Worm (Caenorhabditis elegans): ENCODE results near the gene memi-2.
A peak's percentile ranks its signal among the peaks of the same experiment; 100 is the strongest.

memi-2 gene

ce11 chrIV:13388779-13389178 lies 11.5 kb downstream of the memi-2 start:
- TF ChIP-seq somi-1 (GFP tag; optimal IDR thresholded peaks at IDR 0.05) (no peak), egrh-3 (GFP tag; IDR thresholded peaks at IDR 0.05) (no peak), ekl-4 (GFP tag; IDR thresholded peaks at IDR 0.05) (no peak), nhr-27 (tag; optimal IDR thresholded peaks at IDR 0.05) (no peak), attf-6 (GFP tag; IDR thresholded peaks at IDR 0.05) (no peak), ztf-6 (GFP tag; IDR thresholded peaks at IDR 0.05) (no peak), B0336.3 (GFP tag; IDR thresholded peaks at IDR 0.05) (peak; percentile 70), snpc-3.4 (tag; optimal IDR thresholded peaks at IDR 0.05) (peak; percentile 30), nfyb-1 (GFP tag; IDR thresholded peaks at IDR 0.05) (0 out of 2 replicates have a peak, but pooled peaks have one; percentile 34), K11D2.4 (GFP tag; IDR thresholded peaks at IDR 0.05) (peak; percentile 60), ama-1 (optimal IDR thresholded peaks at IDR 0.05) (peak; percentile 62), ama-1 (GFP tag; optimal IDR thresholded peaks at IDR 0.05) (no peak), hlh-12 (tag; optimal IDR thresholded peaks at IDR 0.05) (no peak), dpff-1 (tag; optimal IDR thresholded peaks at IDR 0.05) (peak; percentile 50), hmg-1.2 (GFP tag; IDR thresholded peaks at IDR 0.05) (peak; percentile 21), mcd-1 (GFP tag; IDR thresholded peaks at IDR 0.05) (peak; percentile 51), mel-28 (tag; optimal IDR thresholded peaks at IDR 0.05; ENCODE audit: borderline replicate concordance) (no peak), cebp-2 (GFP tag; IDR thresholded peaks at IDR 0.05) (0 out of 2 replicates have a peak, but pooled peaks have one; percentile 32), nfya-1 (tag; optimal IDR thresholded peaks at IDR 0.05; ENCODE audit: borderline replicate concordance, insufficient read depth) (no peak), Y56A3A.18 (GFP tag; IDR thresholded peaks at IDR 0.05) (peak; percentile 67; the same call in 1 of the 2 replicates), pha-4 (tag; optimal IDR thresholded peaks at IDR 0.05) (no peak), cebp-1 (GFP tag; IDR thresholded peaks at IDR 0.05) (no peak), cebp-1 (tag; optimal IDR thresholded peaks at IDR 0.05) (peak; percentile 56), ceh-27 (GFP tag; optimal IDR thresholded peaks at IDR 0.05) (peak; percentile 18), ZK185.1 (tag; optimal IDR thresholded peaks at IDR 0.05; ENCODE audit: poor library complexity, severe bottlenecking) (peak; percentile 36), madf-3 (GFP tag; IDR thresholded peaks at IDR 0.05) (0 out of 2 replicates have a peak, but pooled peaks have one; percentile 60), ceh-40 (GFP tag; IDR thresholded peaks at IDR 0.05) (no peak), F22D6.2 (tag; optimal IDR thresholded peaks at IDR 0.05) (peak; percentile 29), B0035.1 (tag; optimal IDR thresholded peaks at IDR 0.05) (peak; percentile 74), pbrm-1 (GFP tag; IDR thresholded peaks at IDR 0.05) (peak; percentile 71), lir-1 (GFP tag; conservative IDR thresholded peaks at IDR 0.05) (no peak), hmg-20 (GFP tag; IDR thresholded peaks at IDR 0.05) (0 out of 2 replicates have a peak, but pooled peaks have one; percentile 3), gei-17 (GFP tag; optimal IDR thresholded peaks at IDR 0.05) (peak; percentile 20), zim-3 (tag; optimal IDR thresholded peaks at IDR 0.05) (no peak), tlf-1 (GFP tag; optimal IDR thresholded peaks at IDR 0.05) (peak; percentile 29), repo-1 (tag; optimal IDR thresholded peaks at IDR 0.05) (peak; percentile 82), lin-40 (tag; optimal IDR thresholded peaks at IDR 0.05) (peak; percentile 47), Y53G8AR.9 (GFP tag; conservative IDR thresholded peaks at IDR 0.05) (0 out of 2 replicates have a peak, but pooled peaks have one; percentile 57)

ce11 chrIV:13386903-13387302 lies 13.4 kb downstream of the memi-2 start, which contains the start of gene lsm-3:
Gene lsm-3 (plus strand): TSS chrIV:13387203.
- no peak for TF ChIP-seq nhr-120 (GFP tag; IDR thresholded peaks at IDR 0.05)
- no peak for TF ChIP-seq efl-1 (GFP tag; optimal IDR thresholded peaks at IDR 0.05)
- TF ChIP-seq Y53G8AR.9 (GFP tag; conservative IDR thresholded peaks at IDR 0.05) = no peak
- TF ChIP-seq snpc-1.3 (tag; optimal IDR thresholded peaks at IDR 0.05; ENCODE audit: insufficient read depth) = no peak
- no peak for TF ChIP-seq ceh-27 (GFP tag; optimal IDR thresholded peaks at IDR 0.05)
- TF ChIP-seq ztf-22 (GFP tag; optimal IDR thresholded peaks at IDR 0.05) = no peak
- TF ChIP-seq F22D6.2 (tag; optimal IDR thresholded peaks at IDR 0.05) = no peak
- no peak for TF ChIP-seq madf-10 (tag; optimal IDR thresholded peaks at IDR 0.05)
- no peak for TF ChIP-seq F37B4.10 (GFP tag; IDR thresholded peaks at IDR 0.05)
- no peak for TF ChIP-seq ceh-100 (GFP tag; IDR thresholded peaks at IDR 0.05)

Measured in whole organism, young adult.